Worm (Caenorhabditis elegans) whole organism, L1 larva: Measurements from ENCODE around the gene F13H8.11.

Experiments
- C16A3.4 ChIP-seq: fragments of 150-350 bp; optimal IDR thresholded peaks from 2 replicates; lab custom pipeline; 2014; ENCODE audit warnings: missing biosample characterization, missing genetic modification characterization
- C34B4.2 ChIP-seq: sonication (generic microtip); optimal IDR thresholded peaks from 2 replicates; lab custom pipeline; 2017; ENCODE audit warnings: mild to moderate bottlenecking, missing genetic modification characterization, missing compliant biosample characterization
- aha-1 ChIP-seq: fragments of 150-350 bp; optimal IDR thresholded peaks from 2 replicates; lab custom pipeline; 2014; ENCODE audit warnings: missing biosample characterization, missing genetic modification characterization
- alr-1 ChIP-seq: fragments of 200-800 bp; sonication (Bioruptor generic); optimal IDR thresholded peaks from 2 replicates; lab custom pipeline; 2018; ENCODE audit warnings: borderline replicate concordance, mild to moderate bottlenecking, missing genetic modification characterization, missing compliant biosample characterization
- aly-2 ChIP-seq: fragments of 150-350 bp; optimal IDR thresholded peaks from 2 replicates; lab custom pipeline; 2014; ENCODE audit warnings: missing biosample characterization, missing genetic modification characterization
- ama-1 ChIP-seq: fragments of 150-350 bp; optimal IDR thresholded peaks from 2 replicates; lab custom pipeline; 2014
- blmp-1 ChIP-seq: fragments of 150-350 bp; optimal IDR thresholded peaks from 2 replicates; lab custom pipeline; 2014; ENCODE audit warnings: missing biosample characterization, missing genetic modification characterization
- ceh-63 ChIP-seq: fragments of 200-800 bp; sonication (Bioruptor generic); optimal IDR thresholded peaks from 2 replicates; lab custom pipeline; 2018; ENCODE audit warnings: mild to moderate bottlenecking, missing genetic modification characterization, missing compliant biosample characterization
- ceh-8 ChIP-seq: fragments of 200-800 bp; sonication (Bioruptor generic); optimal IDR thresholded peaks from 2 replicates; lab custom pipeline; 2018; ENCODE audit warnings: mild to moderate bottlenecking, missing genetic modification characterization, moderate library complexity, missing compliant biosample characterization
- ceh-88 ChIP-seq: fragments of 200-800 bp; sonication (Bioruptor generic); IDR thresholded peaks from 2 replicates; pipeline ENCODE4 v1.3.6; 2022; ENCODE audit warnings: missing genetic modification characterization, missing compliant biosample characterization
- ceh-90 ChIP-seq: sonication (generic microtip); optimal IDR thresholded peaks from 2 replicates; lab custom pipeline; 2016; ENCODE audit warnings: missing genetic modification characterization, missing compliant biosample characterization
- ces-1 ChIP-seq: fragments of 150-350 bp; optimal IDR thresholded peaks from 2 replicates; lab custom pipeline; 2014; ENCODE audit warnings: missing biosample characterization, missing genetic modification reagents, missing genetic modification characterization
- efl-1 ChIP-seq, 4 experiments: fragments of 150-350 bp; optimal IDR thresholded peaks in 3 of 4; peaks in 1 of 4; 1 replicate in 1 of 4; 2 replicates in 3 of 4; lab custom pipeline; 2014; ENCODE audit warnings: missing biosample characterization in 2 of 4, missing genetic modification characterization in 2 of 4, missing genetic modification reagents in 2 of 4
- efl-3 ChIP-seq: fragments of 200-800 bp; sonication (Bioruptor generic); optimal IDR thresholded peaks from 2 replicates; lab custom pipeline; 2018; ENCODE audit warnings: mild to moderate bottlenecking, missing genetic modification characterization, missing compliant biosample characterization
- egl-13 ChIP-seq: sonication (generic microtip); optimal IDR thresholded peaks from 2 replicates; lab custom pipeline; 2016; ENCODE audit warnings: missing genotype, missing genetic modification reagents, missing genetic modification characterization, missing compliant biosample characterization
- elt-2 ChIP-seq: sonication (generic microtip); optimal IDR thresholded peaks from 2 replicates; lab custom pipeline; 2016; ENCODE audit warnings: missing genetic modification characterization, mild to moderate bottlenecking, inconsistent platforms, missing compliant biosample characterization, missing genetic modification reagents
- elt-3 ChIP-seq, 6 experiments: fragments of 150-350 bp in 1 of 6; sonication (generic microtip); optimal IDR thresholded peaks; 2 replicates each; lab custom pipeline; 2017 to 2018; ENCODE audit warnings: missing biosample characterization in 6 of 6, missing genetic modification characterization in 6 of 6, inconsistent platforms in 1 of 6
- ets-5 ChIP-seq: fragments of 200-800 bp; sonication (Bioruptor generic); IDR thresholded peaks from 2 replicates; pipeline ENCODE4 v1.3.6; 2022; ENCODE audit warnings: missing genetic modification characterization, missing compliant biosample characterization
- hlh-17 ChIP-seq: fragments of 200-800 bp; sonication (Bioruptor generic); optimal IDR thresholded peaks from 2 replicates; lab custom pipeline; 2018; ENCODE audit warnings: missing genetic modification characterization, mild to moderate bottlenecking, missing compliant biosample characterization, moderate library complexity, borderline replicate concordance
- hlh-4 ChIP-seq: sonication (generic microtip); optimal IDR thresholded peaks from 2 replicates; lab custom pipeline; 2016; ENCODE audit warnings: mild to moderate bottlenecking, missing genetic modification characterization, missing compliant biosample characterization
- hpl-2 ChIP-seq: fragments of 150-350 bp; optimal IDR thresholded peaks from 2 replicates; lab custom pipeline; 2014; ENCODE audit warnings: missing biosample characterization, missing genetic modification reagents, missing genetic modification characterization
- irx-1 ChIP-seq: sonication (generic microtip); optimal IDR thresholded peaks from 2 replicates; lab custom pipeline; 2016; ENCODE audit warnings: missing genetic modification characterization, missing compliant biosample characterization
- lin-15B ChIP-seq: fragments of 150-350 bp; sonication (generic microtip); optimal IDR thresholded peaks from 3 replicates; lab custom pipeline; 2014; ENCODE audit warnings: missing biosample characterization, missing genetic modification characterization
- lin-35 ChIP-seq, 2 experiments: fragments of 150-350 bp; optimal IDR thresholded peaks; 2 replicates each; lab custom pipeline; 2014; ENCODE audit warnings: missing biosample characterization in 2 of 2, missing genetic modification characterization in 2 of 2, missing genetic modification reagents in 2 of 2
- lin-39 ChIP-seq: fragments of 150-350 bp; optimal IDR thresholded peaks from 2 replicates; lab custom pipeline; 2014; ENCODE audit warnings: missing biosample characterization, missing genetic modification reagents, missing genetic modification characterization
- mep-1 ChIP-seq: fragments of 150-350 bp; optimal IDR thresholded peaks from 2 replicates; lab custom pipeline; 2014; ENCODE audit warnings: missing biosample characterization, missing genetic modification characterization
- nhr-237 ChIP-seq: fragments of 150-350 bp; optimal IDR thresholded peaks from 2 replicates; lab custom pipeline; 2014; ENCODE audit warnings: missing biosample characterization, missing genetic modification characterization
- nhr-28 ChIP-seq: fragments of 150-350 bp; optimal IDR thresholded peaks from 2 replicates; lab custom pipeline; 2014; ENCODE audit warnings: missing biosample characterization, missing genetic modification characterization
- nhr-71 ChIP-seq: sonication (generic microtip); optimal IDR thresholded peaks from 2 replicates; lab custom pipeline; 2016; ENCODE audit warnings: mild to moderate bottlenecking, missing genetic modification characterization, moderate library complexity, missing compliant biosample characterization
- nhr-77 ChIP-seq: fragments of 150-350 bp; optimal IDR thresholded peaks from 2 replicates; lab custom pipeline; 2014; ENCODE audit warnings: missing biosample characterization, missing genetic modification characterization
- nhr-85 ChIP-seq: sonication (generic microtip); peaks from one replicate; lab custom pipeline; 2016; ENCODE audit warnings: missing genetic modification characterization, inconsistent platforms, missing compliant biosample characterization
- nhr-90 ChIP-seq: sonication (generic microtip); optimal IDR thresholded peaks from 2 replicates; lab custom pipeline; 2016; ENCODE audit warnings: mild to moderate bottlenecking, missing genetic modification characterization, missing compliant biosample characterization; ENCODE audit not compliant: poor library complexity
- pag-3 ChIP-seq: sonication (generic microtip); optimal IDR thresholded peaks from 2 replicates; lab custom pipeline; 2017; ENCODE audit warnings: missing genetic modification characterization, mild to moderate bottlenecking, missing compliant biosample characterization, antibody characterized with exemption, borderline replicate concordance; ENCODE audit not compliant: insufficient read depth
- rnt-1 ChIP-seq: sonication (generic microtip); optimal IDR thresholded peaks from 2 replicates; lab custom pipeline; 2016; ENCODE audit warnings: mild to moderate bottlenecking, missing genetic modification characterization, moderate library complexity, missing compliant biosample characterization
- snu-23 ChIP-seq: sonication (generic microtip); optimal IDR thresholded peaks from 2 replicates; lab custom pipeline; 2016; ENCODE audit warnings: missing genetic modification characterization, missing compliant biosample characterization
- sox-4 ChIP-seq: sonication (generic microtip); optimal IDR thresholded peaks from 2 replicates; lab custom pipeline; 2016; ENCODE audit warnings: missing genetic modification characterization, missing compliant biosample characterization
- sptf-1 ChIP-seq: fragments of 150-350 bp; optimal IDR thresholded peaks from 2 replicates; lab custom pipeline; 2014; ENCODE audit warnings: missing biosample characterization, missing genetic modification characterization
- tbx-2 ChIP-seq: sonication (generic microtip); optimal IDR thresholded peaks from 2 replicates; lab custom pipeline; 2016; ENCODE audit warnings: missing genetic modification characterization, missing compliant biosample characterization
- unc-30 ChIP-seq: sonication (generic microtip); optimal IDR thresholded peaks from 2 replicates; lab custom pipeline; 2017; ENCODE audit warnings: missing biosample characterization, missing genetic modification characterization
- unc-62 ChIP-seq: fragments of 150-350 bp; optimal IDR thresholded peaks from 2 replicates; lab custom pipeline; 2014; ENCODE audit warnings: missing biosample characterization, missing genetic modification reagents, missing genetic modification characterization
- unc-98 ChIP-seq: fragments of 200-800 bp; sonication (Bioruptor generic); IDR thresholded peaks from 2 replicates; pipeline ENCODE4 v1.3.6; 2022; ENCODE audit warnings: missing genetic modification characterization, missing compliant biosample characterization
- zag-1 ChIP-seq: fragments of 150-350 bp; optimal IDR thresholded peaks from 2 replicates; lab custom pipeline; 2014; ENCODE audit warnings: missing biosample characterization, missing genetic modification characterization
- ztf-4 ChIP-seq: fragments of 150-350 bp; optimal IDR thresholded peaks from 2 replicates; lab custom pipeline; 2014; ENCODE audit warnings: missing biosample characterization, missing genetic modification characterization

Gene F13H8.11

ce11 chrII:6260684-6261083 is 863 bp upstream of the F13H8.11 start, which contains the start of gene nmgp-1:
TSS of gene nmgp-1 (plus strand) at chrII:6260857.
- TF ChIP-seq ces-1 (GFP tag; lab: Kevin White, UChicago) (no peak), egl-13 (tag; lab: Kevin White, UChicago) (no peak), hlh-17 (no peak), elt-3 (tag; optimal IDR thresholded peaks at IDR 0.05; lab: Kevin White, UChicago) (no peak), nhr-237 (tag; lab: Kevin White, UChicago) (no peak), unc-98 (no peak), efl-3 (GFP tag; lab: Kevin White, UChicago) (no peak), sptf-1 (no peak), aly-2 (tag; lab: Kevin White, UChicago) (no peak), nhr-28 (no peak), ets-5 (no peak), alr-1 (tag; lab: Kevin White, UChicago) (no peak), nhr-77 (tag; lab: Kevin White, UChicago) (no peak)

- TF ChIP-seq blmp-1 (tag; lab: Kevin White, UChicago) (peak; percentile 25), pag-3 (tag; lab: Kevin White, UChicago) (no peak), nhr-85 (peak; percentile 13), efl-1 (optimal IDR thresholded peaks at IDR 0.05; lab: Kevin White, UChicago) (no peak), efl-1 (GFP tag; optimal IDR thresholded peaks at IDR 0.05 in 1 of 2; lab: Kevin White, UChicago) (peak in 1 of 2 experiments; percentile 8), elt-2 (tag; lab: Kevin White, UChicago) (no peak), efl-3 (GFP tag; lab: Kevin White, UChicago) (no peak), unc-30 (tag; lab: Kevin White, UChicago) (no peak), ceh-63 (GFP tag; lab: Kevin White, UChicago) (no peak)
Observed at ce11 chrII:6257220-6257877, 2.5 kb downstream of the F13H8.11 start.

- no peak for TF ChIP-seq lin-15B (tag; lab: Kevin White, UChicago)
- TF ChIP-seq rnt-1 (tag; lab: Kevin White, UChicago) = no peak
- TF ChIP-seq nhr-28 = no peak
- no peak for TF ChIP-seq ces-1 (GFP tag; lab: Kevin White, UChicago)
- no peak for TF ChIP-seq snu-23 (GFP tag; lab: Kevin White, UChicago)
- no peak for TF ChIP-seq efl-3 (GFP tag; lab: Kevin White, UChicago)
- no peak for TF ChIP-seq elt-2 (tag; lab: Kevin White, UChicago)
- no peak for TF ChIP-seq ceh-8 (GFP tag; lab: Kevin White, UChicago)
- TF ChIP-seq ceh-90 (tag; lab: Kevin White, UChicago) = no peak
- TF ChIP-seq C16A3.4 (tag; lab: Kevin White, UChicago) = no peak
- TF ChIP-seq nhr-90 = no peak
- no peak for TF ChIP-seq hlh-4
- TF ChIP-seq aha-1 = no peak
- no peak for TF ChIP-seq C34B4.2 (tag; lab: Kevin White, UChicago)
- TF ChIP-seq tbx-2 (tag; lab: Kevin White, UChicago) = no peak
- TF ChIP-seq ets-5 = no peak
- TF ChIP-seq irx-1 (tag; lab: Kevin White, UChicago) = no peak
- no peak for TF ChIP-seq zag-1 (tag; lab: Kevin White, UChicago)
Observed at ce11 chrII:6256024-6256423, 3.8 kb downstream of the F13H8.11 start, which contains the start of gene F13H8.5. TSS of gene F13H8.5 (minus strand) at chrII:6256124.

ce11 chrII:6252707-6253106 is 7.1 kb downstream of the F13H8.11 start:
- no peak for TF ChIP-seq ama-1
- no peak for TF ChIP-seq ceh-88 (GFP tag; lab: Robert Waterston, UW)
- no peak for TF ChIP-seq nhr-237 (tag; lab: Kevin White, UChicago)
- peak; percentile 23 for TF ChIP-seq nhr-85
- TF ChIP-seq C16A3.4 (tag; lab: Kevin White, UChicago) = no peak
- TF ChIP-seq egl-13 (tag; lab: Kevin White, UChicago) = no peak
- TF ChIP-seq ztf-4 (tag; lab: Kevin White, UChicago) = no peak
- no peak for TF ChIP-seq sox-4 (tag; lab: Kevin White, UChicago)
- no peak for TF ChIP-seq lin-39 (tag; lab: Kevin White, UChicago)
- no peak for TF ChIP-seq efl-1 (optimal IDR thresholded peaks at IDR 0.05; lab: Kevin White, UChicago)
- peak in 1 of 2 experiments; percentile 87 for TF ChIP-seq efl-1 (GFP tag; optimal IDR thresholded peaks at IDR 0.05 in 1 of 2; lab: Kevin White, UChicago)
- no peak for TF ChIP-seq unc-62 (GFP tag; lab: Kevin White, UChicago)
- no peak for TF ChIP-seq hpl-2 (GFP tag; lab: Kevin White, UChicago)
- TF ChIP-seq nhr-71 (tag; lab: Kevin White, UChicago) = no peak
- no peak for TF ChIP-seq lin-35 (GFP tag; optimal IDR thresholded peaks at IDR 0.05; lab: Kevin White, UChicago)
- no peak for TF ChIP-seq ceh-63 (GFP tag; lab: Kevin White, UChicago)
- TF ChIP-seq blmp-1 (tag; lab: Kevin White, UChicago) = no peak
- no peak for TF ChIP-seq mep-1 (tag; lab: Kevin White, UChicago)
- no peak for TF ChIP-seq nhr-77 (tag; lab: Kevin White, UChicago)
